Worm (Caenorhabditis elegans): ENCODE data around the gene ltah-1.2.

Gene ltah-1.2

ce11 chrIV:3648634-3649240 lies 35.9 kb upstream of the ltah-1.2 start, which contains the start of gene CC8.2 (continued):
- no peak for TF ChIP-seq ZK185.1 (tag; optimal IDR thresholded peaks at IDR 0.05; ENCODE audit: poor library complexity, severe bottlenecking)
- no peak for TF ChIP-seq tbp1 (GFP tag; optimal IDR thresholded peaks at IDR 0.05)
- TF ChIP-seq ama-1 (optimal IDR thresholded peaks at IDR 0.05), result no peak
- TF ChIP-seq ama-1 (GFP tag; optimal IDR thresholded peaks at IDR 0.05), result no peak
- no peak for TF ChIP-seq attf-6 (GFP tag; IDR thresholded peaks at IDR 0.05)
- no peak for TF ChIP-seq pha-4 (tag; optimal IDR thresholded peaks at IDR 0.05)
- TF ChIP-seq F57C9.4 (tag; optimal IDR thresholded peaks at IDR 0.05), result no peak
- TF ChIP-seq atf-7 (tag; optimal IDR thresholded peaks at IDR 0.05), result peak; percentile 12
- TF ChIP-seq madf-3 (GFP tag; IDR thresholded peaks at IDR 0.05), result 0 out of 2 replicates have a peak, but pooled peaks have one; percentile 41
- no peak for TF ChIP-seq ztf-28 (GFP tag; IDR thresholded peaks at IDR 0.05)
- TF ChIP-seq hsf-1 (GFP tag; IDR thresholded peaks at IDR 0.05), result peak; percentile 59
- TF ChIP-seq aptf-3 (GFP tag; IDR thresholded peaks at IDR 0.05), result no peak
- TF ChIP-seq nhr-80 (tag; optimal IDR thresholded peaks at IDR 0.05), result peak; percentile 21
- TF ChIP-seq ceh-79 (tag; optimal IDR thresholded peaks at IDR 0.05), result no peak
- TF ChIP-seq ztf-6 (GFP tag; IDR thresholded peaks at IDR 0.05), result no peak
- no peak for TF ChIP-seq B0261.1 (tag; optimal IDR thresholded peaks at IDR 0.05)
- no peak for TF ChIP-seq F23B12.7 (tag; optimal IDR thresholded peaks at IDR 0.05; ENCODE audit: insufficient read depth)
- TF ChIP-seq lin-35 (GFP tag; optimal IDR thresholded peaks at IDR 0.05), result no peak
- TF ChIP-seq athp-1 (tag; optimal IDR thresholded peaks at IDR 0.05), result peak; percentile 43
- TF ChIP-seq hrde-1 (tag; optimal IDR thresholded peaks at IDR 0.05; ENCODE audit: borderline replicate concordance), result no peak
- peak; percentile 63; the same call in 1 of the 2 replicates for TF ChIP-seq aptf-2 (GFP tag; conservative IDR thresholded peaks at IDR 0.05)
- no peak for TF ChIP-seq snpc-3.4 (tag; optimal IDR thresholded peaks at IDR 0.05)
- peak; percentile 32; the same call in 1 of the 2 replicates for TF ChIP-seq F33H1.4 (GFP tag; IDR thresholded peaks at IDR 0.05)
- TF ChIP-seq Y79H2A.3 (GFP tag; conservative IDR thresholded peaks at IDR 0.05), result 0 out of 2 replicates have a peak, but pooled peaks have one; percentile 30
- TF ChIP-seq repo-1 (tag; optimal IDR thresholded peaks at IDR 0.05), result no peak
- no peak for TF ChIP-seq mes-4 (tag; optimal IDR thresholded peaks at IDR 0.05)
- TF ChIP-seq madf-10 (tag; optimal IDR thresholded peaks at IDR 0.05), result no peak
- peak; percentile 64 for TF ChIP-seq nfyb-1 (GFP tag; IDR thresholded peaks at IDR 0.05)
- no peak for TF ChIP-seq F22D6.2 (tag; optimal IDR thresholded peaks at IDR 0.05)
- no peak for TF ChIP-seq attf-5 (GFP tag; optimal IDR thresholded peaks at IDR 0.05)
- TF ChIP-seq Y56A3A.18 (GFP tag; IDR thresholded peaks at IDR 0.05), result no peak
- TF ChIP-seq zim-3 (tag; optimal IDR thresholded peaks at IDR 0.05), result no peak
- peak; percentile 28 for TF ChIP-seq tlf-1 (GFP tag; optimal IDR thresholded peaks at IDR 0.05)
- no peak for TF ChIP-seq lsl-1 (GFP tag; optimal IDR thresholded peaks at IDR 0.05)
- no peak for TF ChIP-seq nhr-179 (tag; optimal IDR thresholded peaks at IDR 0.05)
- no peak for TF ChIP-seq sea-2 (GFP tag; IDR thresholded peaks at IDR 0.05)
- TF ChIP-seq fkh-3 (tag; optimal IDR thresholded peaks at IDR 0.05), result no peak
- peak; percentile 96 for TF ChIP-seq madf-6 (GFP tag; IDR thresholded peaks at IDR 0.05)
- TF ChIP-seq B0019.2 (GFP tag; conservative IDR thresholded peaks at IDR 0.05), result no peak
- TF ChIP-seq sdz-38 (tag; optimal IDR thresholded peaks at IDR 0.05), result no peak
- peak; percentile 89 for TF ChIP-seq egrh-3 (GFP tag; IDR thresholded peaks at IDR 0.05)
- no peak for TF ChIP-seq K12H6.12 (tag; optimal IDR thresholded peaks at IDR 0.05)
- TF ChIP-seq gei-17 (GFP tag; optimal IDR thresholded peaks at IDR 0.05), result no peak
- TF ChIP-seq mel-28 (tag; optimal IDR thresholded peaks at IDR 0.05; ENCODE audit: borderline replicate concordance), result no peak
- TF ChIP-seq nfya-1 (tag; optimal IDR thresholded peaks at IDR 0.05; ENCODE audit: borderline replicate concordance, insufficient read depth), result no peak
- no peak for TF ChIP-seq B0035.1 (tag; optimal IDR thresholded peaks at IDR 0.05)
- TF ChIP-seq ztf-18 (tag; optimal IDR thresholded peaks at IDR 0.05), result no peak
- TF ChIP-seq lin-54 (GFP tag; optimal IDR thresholded peaks at IDR 0.05), result peak; percentile 3
- peak; percentile 63 for TF ChIP-seq hmg-1.2 (GFP tag; IDR thresholded peaks at IDR 0.05)

Data from whole organism, young adult.